Worm (Caenorhabditis elegans): ENCODE results near the gene pho-14.

DNA sequence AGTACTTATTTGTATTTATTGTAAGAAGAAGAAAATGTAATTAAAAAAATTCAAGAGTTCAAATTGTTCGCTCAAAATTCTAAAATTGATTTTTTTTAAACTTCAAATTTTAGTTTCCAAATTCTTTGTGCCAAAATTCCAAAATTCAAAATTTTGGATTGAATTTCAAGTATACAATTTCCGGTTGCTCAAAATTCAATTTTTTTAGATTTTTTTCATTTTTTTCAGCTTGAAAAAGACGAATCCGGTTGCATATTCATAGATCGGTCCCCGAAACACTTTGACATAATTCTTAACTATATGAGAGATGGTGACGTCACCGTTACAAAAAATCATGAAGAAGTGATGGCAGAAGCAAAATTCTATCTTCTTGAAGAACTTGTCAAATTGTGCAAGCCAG is 28.5 kb downstream of the pho-14 start, which contains the start of gene K02E7.4:
- no peak for TF ChIP-seq odd-2 (tag; optimal IDR thresholded peaks at IDR 0.05)
- TF ChIP-seq pha-4 (tag; optimal IDR thresholded peaks at IDR 0.05): no peak
- no peak for TF ChIP-seq dmd-4 (tag; optimal IDR thresholded peaks at IDR 0.05; ENCODE audit: borderline replicate concordance)
- no peak for TF ChIP-seq fkh-10 (GFP tag; optimal IDR thresholded peaks at IDR 0.05)
- no peak for TF ChIP-seq syd-9 (tag; optimal IDR thresholded peaks at IDR 0.05)
- TF ChIP-seq ama-1 (optimal IDR thresholded peaks at IDR 0.05): no peak
- no peak for TF ChIP-seq ceh-24 (tag; optimal IDR thresholded peaks at IDR 0.05)
- no peak for TF ChIP-seq che-1 (tag; optimal IDR thresholded peaks at IDR 0.05)
- no peak for TF ChIP-seq ets-4 (tag; optimal IDR thresholded peaks at IDR 0.05)
- no peak for TF ChIP-seq ceh-18 (tag; optimal IDR thresholded peaks at IDR 0.05)
- no peak for TF ChIP-seq pha-2 (tag; optimal IDR thresholded peaks at IDR 0.05)
- TF ChIP-seq sox-4 (tag; optimal IDR thresholded peaks at IDR 0.05): no peak
- no peak for TF ChIP-seq ceh-9 (tag; optimal IDR thresholded peaks at IDR 0.05)
- no peak for TF ChIP-seq ceh-6 (GFP tag; optimal IDR thresholded peaks at IDR 0.05)
